Worm (Caenorhabditis elegans): ENCODE measurements around the gene C06B8.7.

- TF ChIP-seq flt-1 (GFP tag; IDR thresholded peaks at IDR 0.05) (no peak), hmbx-1 (tag; optimal IDR thresholded peaks at IDR 0.05) (no peak), B0310.2 (tag; optimal IDR thresholded peaks at IDR 0.05) (no peak), ama-1 (optimal IDR thresholded peaks at IDR 0.05) (no peak), hmg-4 (GFP tag; optimal IDR thresholded peaks at IDR 0.05) (no peak), aly-1 (tag; optimal IDR thresholded peaks at IDR 0.05) (no peak)
Observed at ce11 chrV:15515365-15515764, 16.8 kb downstream of the C06B8.7 start.
